Worm (Caenorhabditis elegans): ENCODE results near the gene epic-2.

DNA sequence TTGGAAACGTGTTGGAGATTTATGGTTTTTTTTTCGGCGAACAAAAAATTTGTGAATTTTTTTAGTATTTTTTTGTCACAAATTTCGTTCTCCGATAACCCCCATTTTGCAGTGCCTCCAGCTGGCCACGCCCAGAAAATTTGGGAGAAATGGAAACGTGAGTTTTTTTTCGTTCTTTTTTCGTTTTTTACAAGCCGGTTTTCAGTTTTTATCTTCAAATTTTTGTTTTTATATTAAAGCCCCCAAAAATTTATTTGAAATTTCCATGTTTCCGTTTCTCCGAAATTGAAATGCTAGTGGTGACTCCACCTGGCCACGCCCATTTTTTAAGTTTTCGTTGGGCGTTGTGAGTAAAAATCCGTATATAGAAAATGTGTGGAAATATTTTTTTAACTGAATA is 33.4 kb upstream of the epic-2 start:
- TF ChIP-seq pqm-1 (tag; optimal IDR thresholded peaks at IDR 0.05) (no peak), lin-39 (tag; optimal IDR thresholded peaks at IDR 0.05) (no peak), fos-1 (tag; optimal IDR thresholded peaks at IDR 0.05) (no peak), mdl-1 (tag; optimal IDR thresholded peaks at IDR 0.05) (no peak), nhr-25 (tag; optimal IDR thresholded peaks at IDR 0.05; ENCODE audit: borderline replicate concordance, insufficient read depth) (no peak)

All from whole organism, L4 larva.